Worm (Caenorhabditis elegans): ENCODE results near the gene fbxb-91.

The fbxb-91 gene

DNA sequence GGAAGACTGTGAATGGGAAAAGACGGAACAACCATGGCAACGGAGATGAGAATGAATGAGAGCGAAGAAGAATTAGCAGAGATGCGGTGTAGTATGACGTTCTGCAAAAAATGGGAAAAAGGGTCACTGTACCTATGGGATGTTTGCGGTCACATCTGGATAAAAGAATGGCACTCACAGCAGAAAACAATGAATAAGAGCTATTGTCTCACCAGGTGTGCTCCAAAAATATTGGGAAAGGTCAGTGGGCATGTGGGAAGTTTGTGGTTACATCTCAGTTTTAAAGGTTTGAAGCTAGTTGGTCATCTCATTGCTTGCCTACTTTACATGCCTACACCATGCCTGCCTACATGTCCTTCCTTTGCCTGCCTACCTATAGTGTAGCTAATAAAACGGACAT is at the start of gene fbxb-91:
fbxb-91 (minus strand) TSS at position 101 of the 400 bp plus-strand sequence.
- TF ChIP-seq ceh-18 (tag; optimal IDR thresholded peaks at IDR 0.05) = no peak
- TF ChIP-seq C08G9.2 (tag; optimal IDR thresholded peaks at IDR 0.05) = no peak
- no peak for TF ChIP-seq gmeb-2 (tag; optimal IDR thresholded peaks at IDR 0.05)
- no peak for TF ChIP-seq pag-3 (tag; optimal IDR thresholded peaks at IDR 0.05; ENCODE audit: borderline replicate concordance)
- no peak for TF ChIP-seq odd-2 (tag; optimal IDR thresholded peaks at IDR 0.05)
- TF ChIP-seq nhr-11 (tag; optimal IDR thresholded peaks at IDR 0.05) = no peak
- TF ChIP-seq hlh-13 (GFP tag; optimal IDR thresholded peaks at IDR 0.05) = no peak
- no peak for TF ChIP-seq Y22D7AL.16 (tag; optimal IDR thresholded peaks at IDR 0.05)
- TF ChIP-seq T23F11.4 (GFP tag; optimal IDR thresholded peaks at IDR 0.05) = no peak
- no peak for TF ChIP-seq fkh-10 (GFP tag; optimal IDR thresholded peaks at IDR 0.05)
- TF ChIP-seq lin-11 (tag; optimal IDR thresholded peaks at IDR 0.05) = no peak
- no peak for TF ChIP-seq unc-55 (GFP tag; optimal IDR thresholded peaks at IDR 0.05)
- no peak for TF ChIP-seq pat-9 (tag; optimal IDR thresholded peaks at IDR 0.05)
- no peak for TF ChIP-seq ceh-14 (tag; optimal IDR thresholded peaks at IDR 0.05)
- TF ChIP-seq lim-6 (tag; optimal IDR thresholded peaks at IDR 0.05) = no peak
- no peak for TF ChIP-seq ref-2 (tag; optimal IDR thresholded peaks at IDR 0.05)

DNA sequence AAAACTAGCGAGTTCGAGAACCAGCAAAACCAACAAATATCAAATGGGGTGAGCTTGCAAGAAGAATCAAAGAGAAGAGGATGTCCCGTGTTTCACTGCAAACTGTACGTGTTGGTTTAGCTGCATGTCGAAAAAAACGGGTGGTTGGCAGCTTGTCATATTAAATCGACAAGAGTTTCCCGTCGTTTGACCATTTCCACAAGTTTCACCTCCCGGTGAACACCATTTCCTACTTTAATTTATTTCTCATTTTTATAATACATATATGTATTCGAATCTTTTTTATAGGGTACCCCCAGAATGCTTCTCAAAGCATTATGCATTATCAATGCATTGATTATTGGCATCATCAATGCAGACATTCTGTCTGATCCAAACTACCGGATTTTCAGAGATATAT is 44.7 kb upstream of the fbxb-91 start, which contains the start of gene Y8A9A.2:
Y8A9A.2 (plus strand) TSS at position 301 of the 400 bp plus-strand sequence.
- TF ChIP-seq pqm-1 (tag; optimal IDR thresholded peaks at IDR 0.05) (no peak), che-1 (tag; optimal IDR thresholded peaks at IDR 0.05) (no peak), unc-55 (GFP tag; optimal IDR thresholded peaks at IDR 0.05) (no peak), K02D7.2 (tag; optimal IDR thresholded peaks at IDR 0.05) (no peak), nhr-11 (tag; optimal IDR thresholded peaks at IDR 0.05) (no peak), ama-1 (optimal IDR thresholded peaks at IDR 0.05) (no peak), ceh-14 (tag; optimal IDR thresholded peaks at IDR 0.05) (no peak), ceh-45 (GFP tag; IDR thresholded peaks at IDR 0.05) (no peak), ceh-24 (tag; optimal IDR thresholded peaks at IDR 0.05) (no peak), fax-1 (tag; optimal IDR thresholded peaks at IDR 0.05) (no peak)

DNA sequence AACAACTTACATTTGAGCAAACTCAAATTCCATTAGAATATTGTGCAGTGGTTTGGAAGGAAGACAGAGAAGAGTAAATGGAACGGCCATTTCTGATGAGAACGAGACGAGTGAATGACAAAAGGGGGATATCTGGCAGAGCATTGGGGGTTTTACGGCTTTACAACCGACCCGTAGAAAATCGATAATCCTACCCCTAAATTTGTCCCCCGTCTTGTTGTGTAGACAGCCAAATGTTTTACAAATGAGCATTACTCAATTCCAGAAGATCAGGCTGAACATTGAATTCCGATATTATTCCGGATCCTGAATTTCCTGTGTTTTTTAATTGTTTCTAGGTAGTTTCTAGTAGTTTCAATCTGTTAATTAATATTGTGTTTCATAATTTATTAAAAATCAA is 42.8 kb upstream of the fbxb-91 start, which contains the start of gene fbxb-99:
fbxb-99 (minus strand) TSS at position 101 of the 400 bp plus-strand sequence.
- TF ChIP-seq rnt-1 (tag; optimal IDR thresholded peaks at IDR 0.05) (no peak), ttx-3 (tag; optimal IDR thresholded peaks at IDR 0.05) (no peak), ama-1 (optimal IDR thresholded peaks at IDR 0.05) (no peak), ceh-31 (tag; optimal IDR thresholded peaks at IDR 0.05) (no peak), sox-2 (GFP tag; IDR thresholded peaks at IDR 0.05) (no peak)

DNA sequence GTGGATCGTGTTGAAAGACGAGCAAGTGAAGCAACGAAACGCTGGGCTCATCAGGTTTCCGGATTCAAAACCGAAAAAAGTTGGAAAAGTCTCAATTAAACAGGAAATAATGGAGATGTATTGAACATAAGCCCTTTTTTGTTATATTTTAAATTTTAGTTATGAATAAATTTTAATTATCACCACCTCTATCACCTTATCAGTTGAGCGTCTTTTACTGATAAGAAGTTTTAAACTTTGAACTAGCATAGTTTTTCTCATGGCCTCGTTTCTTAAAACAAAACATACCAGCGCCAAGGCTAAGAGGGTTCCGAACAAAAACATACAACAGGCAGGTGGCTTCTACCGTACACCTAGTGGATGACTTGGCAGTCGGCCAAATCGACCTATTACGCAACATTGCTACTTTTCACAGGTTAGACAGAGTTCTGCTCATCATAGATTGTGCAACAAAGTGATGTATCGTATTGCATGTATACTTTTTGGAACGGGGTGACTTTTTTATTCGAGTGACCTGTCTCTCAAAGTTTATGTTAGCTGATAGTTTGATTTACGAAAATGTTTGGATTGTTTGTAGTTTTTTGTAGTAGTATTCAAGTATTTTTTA is 37.9 kb upstream of the fbxb-91 start:
- no peak for TF ChIP-seq F13H6.1 (tag; optimal IDR thresholded peaks at IDR 0.05)
- TF ChIP-seq rnt-1 (tag; optimal IDR thresholded peaks at IDR 0.05) = no peak
- TF ChIP-seq lin-11 (tag; optimal IDR thresholded peaks at IDR 0.05) = no peak
- no peak for TF ChIP-seq tbx-2 (tag; optimal IDR thresholded peaks at IDR 0.05)
- no peak for TF ChIP-seq ceh-34 (tag; optimal IDR thresholded peaks at IDR 0.05)
- no peak for TF ChIP-seq zip-5 (tag; optimal IDR thresholded peaks at IDR 0.05)
- TF ChIP-seq madf-2 (tag; optimal IDR thresholded peaks at IDR 0.05) = no peak
- no peak for TF ChIP-seq sox-4 (tag; optimal IDR thresholded peaks at IDR 0.05)
- no peak for TF ChIP-seq ttx-3 (tag; optimal IDR thresholded peaks at IDR 0.05)
- TF ChIP-seq ets-4 (tag; optimal IDR thresholded peaks at IDR 0.05) = no peak
- TF ChIP-seq dve-1 (tag; optimal IDR thresholded peaks at IDR 0.05) = no peak
- TF ChIP-seq hlh-15 (tag; optimal IDR thresholded peaks at IDR 0.05) = no peak
- no peak for TF ChIP-seq C08G9.2 (tag; optimal IDR thresholded peaks at IDR 0.05)
- TF ChIP-seq T23F11.4 (GFP tag; optimal IDR thresholded peaks at IDR 0.05) = no peak
- no peak for TF ChIP-seq lim-6 (tag; optimal IDR thresholded peaks at IDR 0.05)
- TF ChIP-seq ceh-31 (tag; optimal IDR thresholded peaks at IDR 0.05) = no peak
- TF ChIP-seq ztf-16 (tag; optimal IDR thresholded peaks at IDR 0.05) = no peak
- TF ChIP-seq ceh-30 (tag; optimal IDR thresholded peaks at IDR 0.05) = no peak
- TF ChIP-seq ceh-48 (tag; optimal IDR thresholded peaks at IDR 0.05) = no peak

Data from whole organism, late embryonic.